Worm (Caenorhabditis elegans) whole organism, L2 larva: Measurements from ENCODE around the gene R02F11.3.

Experiments used
- C34F6.9 ChIP-seq: fragments of 150-350 bp; optimal IDR thresholded peaks from 2 replicates; lab custom pipeline; 2014; ENCODE audit warnings: missing biosample characterization, missing genetic modification characterization
- F13H6.1 ChIP-seq: sonication (generic microtip); optimal IDR thresholded peaks from 2 replicates; lab custom pipeline; 2016; ENCODE audit warnings: missing genetic modification characterization, missing compliant biosample characterization
- Y55F3AM.14 ChIP-seq: fragments of 200-800 bp; sonication (Bioruptor generic); optimal IDR thresholded peaks from 2 replicates; lab custom pipeline; 2018; ENCODE audit warnings: mild to moderate bottlenecking, missing genetic modification characterization, missing compliant biosample characterization
- alr-1 ChIP-seq: fragments of 150-350 bp; optimal IDR thresholded peaks from 2 replicates; lab custom pipeline; 2014; ENCODE audit warnings: missing biosample characterization, missing genetic modification characterization
- ama-1 ChIP-seq: fragments of 150-350 bp; optimal IDR thresholded peaks from 2 replicates; lab custom pipeline; 2018; ENCODE audit warnings: inconsistent platforms
- ceh-16 ChIP-seq: fragments of 150-350 bp; optimal IDR thresholded peaks from 2 replicates; lab custom pipeline; 2014; ENCODE audit warnings: missing biosample characterization, missing genetic modification characterization
- crh-2 ChIP-seq: sonication (generic microtip); optimal IDR thresholded peaks from 2 replicates; lab custom pipeline; 2017; ENCODE audit warnings: missing biosample characterization, missing genetic modification characterization
- dmd-4 ChIP-seq: sonication (generic microtip); optimal IDR thresholded peaks from 2 replicates; lab custom pipeline; 2017; ENCODE audit warnings: missing biosample characterization, missing genetic modification characterization
- egl-27 ChIP-seq: sonication (generic microtip); optimal IDR thresholded peaks from 3 replicates; lab custom pipeline; 2017; ENCODE audit warnings: missing biosample characterization, missing genetic modification reagents, missing genetic modification characterization
- elt-1 ChIP-seq: fragments of 150-350 bp; optimal IDR thresholded peaks from 2 replicates; lab custom pipeline; 2014; ENCODE audit warnings: missing biosample characterization, missing genetic modification characterization
- fos-1 ChIP-seq: fragments of 150-350 bp; optimal IDR thresholded peaks from 2 replicates; lab custom pipeline; 2014; ENCODE audit warnings: missing biosample characterization, missing genetic modification characterization
- gmeb-1 ChIP-seq: fragments of 150-350 bp; optimal IDR thresholded peaks from 2 replicates; lab custom pipeline; 2014; ENCODE audit warnings: missing biosample characterization, missing genetic modification characterization
- lin-11 ChIP-seq: fragments of 150-350 bp; sonication (generic microtip); optimal IDR thresholded peaks from 2 replicates; lab custom pipeline; 2014; ENCODE audit warnings: missing biosample characterization, missing genetic modification characterization, inconsistent platforms, mixed read lengths
- lin-13 ChIP-seq: fragments of 150-350 bp; optimal IDR thresholded peaks from 2 replicates; lab custom pipeline; 2014; ENCODE audit warnings: missing biosample characterization, missing genetic modification reagents, missing genetic modification characterization
- lin-39 ChIP-seq: fragments of 150-350 bp; optimal IDR thresholded peaks from 2 replicates; lab custom pipeline; 2014; ENCODE audit warnings: missing biosample characterization, missing genetic modification reagents, missing genetic modification characterization
- lsy-2 ChIP-seq, 2 experiments: fragments of 150-350 bp in 1 of 2; sonication (generic microtip) in 1 of 2; optimal IDR thresholded peaks; 2 replicates each; lab custom pipeline; 2014 to 2017; ENCODE audit warnings: missing biosample characterization in 2 of 2, missing genetic modification characterization in 2 of 2
- mdl-1 ChIP-seq, 2 experiments: fragments of 150-350 bp in 1 of 2; sonication (generic microtip) in 1 of 2; optimal IDR thresholded peaks; 2 replicates each; lab custom pipeline; 2017; ENCODE audit warnings: missing biosample characterization in 2 of 2, missing genetic modification characterization in 2 of 2
- nhr-10 ChIP-seq: sonication (generic microtip); optimal IDR thresholded peaks from 2 replicates; lab custom pipeline; 2017; ENCODE audit warnings: missing biosample characterization, missing genetic modification characterization
- nhr-129 ChIP-seq: fragments of 150-350 bp; optimal IDR thresholded peaks from 2 replicates; lab custom pipeline; 2014; ENCODE audit warnings: missing biosample characterization, missing genetic modification characterization
- nhr-237 ChIP-seq: fragments of 150-350 bp; optimal IDR thresholded peaks from 2 replicates; lab custom pipeline; 2014; ENCODE audit warnings: missing biosample characterization, missing genetic modification characterization
- nhr-25 ChIP-seq: fragments of 150-350 bp; sonication (generic microtip); optimal IDR thresholded peaks from 3 replicates; lab custom pipeline; 2014; ENCODE audit warnings: missing biosample characterization, missing genetic modification characterization
- nhr-6 ChIP-seq: fragments of 150-350 bp; optimal IDR thresholded peaks from 2 replicates; lab custom pipeline; 2014; ENCODE audit warnings: missing biosample characterization, missing genetic modification characterization
- nhr-77 ChIP-seq: fragments of 150-350 bp; optimal IDR thresholded peaks from 2 replicates; lab custom pipeline; 2014; ENCODE audit warnings: missing biosample characterization, missing genetic modification characterization
- peb-1 ChIP-seq: fragments of 150-350 bp; optimal IDR thresholded peaks from 2 replicates; lab custom pipeline; 2014; ENCODE audit warnings: missing biosample characterization, missing genetic modification characterization
- sem-4 ChIP-seq: fragments of 150-350 bp; optimal IDR thresholded peaks from 2 replicates; lab custom pipeline; 2014; ENCODE audit warnings: missing biosample characterization, missing genetic modification reagents, missing genetic modification characterization
- sma-3 ChIP-seq: sonication (generic microtip); optimal IDR thresholded peaks from 2 replicates; lab custom pipeline; 2016; ENCODE audit warnings: missing genetic modification reagents, missing genetic modification characterization, missing compliant biosample characterization
- sma-9 ChIP-seq, 2 experiments: fragments of 150-350 bp in 1 of 2; sonication (generic microtip) in 1 of 2; optimal IDR thresholded peaks; 2 replicates each; lab custom pipeline; 2014 to 2016; ENCODE audit warnings: missing genetic modification characterization in 2 of 2, mild to moderate bottlenecking in 1 of 2, missing biosample characterization in 1 of 2, missing compliant biosample characterization in 1 of 2, missing genetic modification reagents in 1 of 2, moderate library complexity in 1 of 2
- snpc-4 ChIP-seq: fragments of 150-350 bp; optimal IDR thresholded peaks from 2 replicates; lab custom pipeline; 2014; ENCODE audit warnings: missing biosample characterization, missing genetic modification characterization
- unc-39 ChIP-seq: fragments of 150-350 bp; optimal IDR thresholded peaks from 2 replicates; lab custom pipeline; 2014; ENCODE audit warnings: missing biosample characterization, missing genetic modification characterization
- unc-55 ChIP-seq: fragments of 150-350 bp; sonication (generic microtip); optimal IDR thresholded peaks from 3 replicates; lab custom pipeline; 2014; ENCODE audit warnings: missing biosample characterization, missing genetic modification reagents, missing genetic modification characterization
- unc-62 ChIP-seq: fragments of 150-350 bp; optimal IDR thresholded peaks from 2 replicates; lab custom pipeline; 2014; ENCODE audit warnings: missing biosample characterization, missing genetic modification reagents, missing genetic modification characterization
- ztf-1 ChIP-seq: fragments of 200-800 bp; sonication (Bioruptor generic); conservative IDR thresholded peaks from 2 replicates; pipeline ENCODE4 v1.3.6; 2022; ENCODE audit warnings: missing genetic modification characterization, missing compliant biosample characterization
- ztf-11 ChIP-seq: sonication (generic microtip); optimal IDR thresholded peaks from 2 replicates; lab custom pipeline; 2017; ENCODE audit warnings: missing biosample characterization, missing genetic modification characterization
- ztf-4 ChIP-seq: fragments of 150-350 bp; optimal IDR thresholded peaks from 2 replicates; lab custom pipeline; 2014; ENCODE audit warnings: missing biosample characterization, missing genetic modification characterization

Gene R02F11.3

DNA sequence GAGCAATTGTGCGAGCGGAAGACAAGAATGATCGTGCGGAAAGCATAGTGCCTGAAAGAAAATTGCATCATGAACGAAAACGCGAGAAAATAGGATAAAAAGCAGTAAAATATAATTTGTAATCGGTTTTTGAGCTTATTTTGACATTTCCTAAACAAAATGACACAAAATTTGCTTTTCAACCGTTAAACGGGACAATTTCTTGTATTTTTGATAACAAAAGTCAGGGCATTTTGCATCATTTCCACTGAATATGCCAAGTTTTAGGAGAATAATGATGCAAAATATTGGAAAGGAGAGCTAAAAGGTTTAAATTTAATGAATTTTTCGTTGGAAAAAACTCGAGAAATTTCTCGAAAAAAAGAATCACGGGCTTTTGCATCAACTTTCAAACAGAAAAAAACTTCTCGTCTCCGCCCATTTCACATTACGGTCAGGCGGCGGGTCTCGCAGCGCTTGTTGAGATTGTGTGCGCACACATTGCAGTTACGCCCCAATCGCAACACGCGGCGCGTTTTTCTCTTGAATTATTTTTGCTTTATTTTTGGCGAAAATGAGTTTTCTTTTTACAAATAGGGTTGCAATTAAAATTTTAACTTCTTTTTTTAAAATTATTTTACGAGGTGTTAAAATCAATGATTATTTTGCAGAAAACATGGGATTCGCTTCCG, 21.1 kb upstream of the R02F11.3 start, which contains the start of the genes hsp-6 and C37H5.5 (continued):
- TF ChIP-seq fos-1 (tag; lab: Kevin White, UChicago) (peak; percentile 70), alr-1 (tag; lab: Kevin White, UChicago) (no peak), ceh-16 (tag; lab: Kevin White, UChicago) (peak; percentile 61), unc-39 (no peak), ztf-4 (tag; lab: Kevin White, UChicago) (peak; percentile 75), lin-11 (tag; lab: Kevin White, UChicago) (peak; percentile 89), nhr-129 (peak; percentile 78), mdl-1 (tag; optimal IDR thresholded peaks at IDR 0.05; lab: Kevin White, UChicago) (peak in 1 of 2 experiments; percentile 10), sma-3 (GFP tag; lab: Kevin White, UChicago) (peak; percentile 84), nhr-10 (tag; lab: Kevin White, UChicago) (no peak), ztf-1 (no peak), nhr-77 (tag; lab: Kevin White, UChicago) (no peak), F13H6.1 (tag; lab: Kevin White, UChicago) (peak; percentile 82), sma-9 (GFP tag; optimal IDR thresholded peaks at IDR 0.05; lab: Kevin White, UChicago) (peak; percentile 82), sma-9 (tag; optimal IDR thresholded peaks at IDR 0.05; lab: Kevin White, UChicago) (no peak), unc-62 (GFP tag; lab: Kevin White, UChicago) (no peak), lin-39 (tag; lab: Kevin White, UChicago) (no peak), ztf-11 (tag; lab: Kevin White, UChicago) (no peak), gmeb-1 (peak; percentile 79), snpc-4 (tag; lab: Kevin White, UChicago) (peak; percentile 39), ama-1 (lab: Kevin White, UChicago) (peak; percentile 31), sem-4 (tag; lab: Kevin White, UChicago) (no peak), nhr-237 (no peak)
- TF ChIP-seq, all 48 proteins: peak for 24

DNA sequence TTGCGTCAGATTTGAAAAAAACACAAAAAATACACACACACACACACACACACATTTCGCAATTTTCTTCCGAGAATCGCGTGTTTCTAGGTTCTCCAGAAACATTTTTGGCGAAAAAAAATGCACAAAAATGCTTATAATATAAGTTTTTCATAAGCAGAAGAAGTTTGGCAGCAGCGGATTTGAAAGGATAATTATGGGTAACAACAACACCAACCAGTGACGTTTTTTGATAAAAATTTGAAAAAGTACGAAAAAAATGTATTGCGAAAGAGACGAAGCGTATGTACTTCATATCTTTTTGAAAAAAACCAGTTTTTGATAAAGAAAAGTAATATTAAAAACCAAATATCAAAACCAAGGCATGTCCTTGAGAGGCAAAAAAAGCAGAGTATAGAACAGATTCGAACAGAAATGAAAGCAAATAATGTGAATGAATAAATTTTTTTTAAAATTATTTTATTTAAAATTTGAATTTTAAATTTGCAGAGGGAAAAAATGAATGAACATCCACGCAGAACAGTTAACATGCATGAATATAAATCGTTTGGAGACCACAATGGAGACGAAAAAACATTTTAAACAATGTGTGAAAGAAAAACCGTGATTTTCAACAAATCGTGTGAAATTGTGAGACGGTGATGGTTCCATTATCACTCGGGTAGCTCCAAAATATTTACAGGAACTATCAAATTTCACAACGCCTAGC, 18.1 kb upstream of the R02F11.3 start:
- TF ChIP-seq nhr-129 (peak; percentile 56), ama-1 (lab: Kevin White, UChicago) (peak; percentile 54), ztf-4 (tag; lab: Kevin White, UChicago) (peak; percentile 95), C34F6.9 (peak; percentile 47), F13H6.1 (tag; lab: Kevin White, UChicago) (no peak), gmeb-1 (peak; percentile 29), nhr-6 (tag; lab: Kevin White, UChicago) (no peak), peb-1 (no peak), sma-3 (GFP tag; lab: Kevin White, UChicago) (peak; percentile 7), ceh-16 (tag; lab: Kevin White, UChicago) (no peak), unc-55 (GFP tag; lab: Kevin White, UChicago) (peak; percentile 25), lin-13 (GFP tag; lab: Kevin White, UChicago) (peak; percentile 64), dmd-4 (tag; lab: Kevin White, UChicago) (no peak), elt-1 (no peak), nhr-25 (tag; lab: Kevin White, UChicago) (peak; percentile 51), Y55F3AM.14 (GFP tag; lab: Kevin White, UChicago) (peak; percentile 92), lin-39 (tag; lab: Kevin White, UChicago) (no peak), crh-2 (tag; lab: Kevin White, UChicago) (peak; percentile 33), snpc-4 (tag; lab: Kevin White, UChicago) (no peak), lsy-2 (tag; optimal IDR thresholded peaks at IDR 0.05; lab: Kevin White, UChicago) (peak in 1 of 2 experiments; percentile 30), egl-27 (tag; lab: Kevin White, UChicago) (no peak), mdl-1 (tag; optimal IDR thresholded peaks at IDR 0.05; lab: Kevin White, UChicago) (no peak)
- TF ChIP-seq, all 48 proteins: peak for 12

DNA sequence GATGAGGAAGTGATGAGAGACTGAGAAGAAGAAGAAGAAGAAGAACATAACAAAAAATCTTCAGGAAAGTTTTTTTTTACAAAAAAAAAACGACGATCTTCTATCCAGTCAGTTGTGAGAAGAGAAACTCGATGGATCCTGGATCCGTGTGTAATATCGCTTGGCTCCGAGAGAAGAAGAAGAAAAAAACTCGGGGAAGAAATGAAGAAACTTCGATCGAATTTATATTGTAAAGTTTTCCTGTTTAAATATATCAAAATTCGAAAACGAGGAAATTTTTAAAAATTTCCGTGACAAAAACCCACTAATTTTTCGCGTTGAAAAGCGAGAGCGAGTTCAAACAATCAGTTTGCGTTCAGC, 17.6 kb upstream of the R02F11.3 start, which contains the start of gene adss-1:
adss-1 (minus strand) TSS at position 101 of the 360 bp plus-strand sequence.
- TF ChIP-seq sma-3 (GFP tag; lab: Kevin White, UChicago) (no peak), unc-55 (GFP tag; lab: Kevin White, UChicago) (no peak), elt-1 (no peak)
